Worm (Caenorhabditis elegans) whole organism, mixed stage, embryonic: Measurements from ENCODE around the gene cept-2.

Source experiments
- ces-1 ChIP-seq: fragments of 150-350 bp; optimal IDR thresholded peaks from 2 replicates; lab custom pipeline; 2014; ENCODE audit warnings: missing biosample characterization, missing genetic modification reagents, missing genetic modification characterization
- lsy-2 ChIP-seq: fragments of 150-350 bp; optimal IDR thresholded peaks from 2 replicates; lab custom pipeline; 2014; ENCODE audit warnings: missing biosample characterization, missing genetic modification characterization
- mep-1 ChIP-seq: fragments of 150-350 bp; optimal IDR thresholded peaks from 2 replicates; lab custom pipeline; 2017; ENCODE audit warnings: missing biosample characterization, missing genetic modification reagents, missing genetic modification characterization, inconsistent platforms
- unc-39 ChIP-seq: fragments of 150-350 bp; optimal IDR thresholded peaks from 2 replicates; lab custom pipeline; 2014; ENCODE audit warnings: missing biosample characterization, missing genetic modification characterization

DNA sequence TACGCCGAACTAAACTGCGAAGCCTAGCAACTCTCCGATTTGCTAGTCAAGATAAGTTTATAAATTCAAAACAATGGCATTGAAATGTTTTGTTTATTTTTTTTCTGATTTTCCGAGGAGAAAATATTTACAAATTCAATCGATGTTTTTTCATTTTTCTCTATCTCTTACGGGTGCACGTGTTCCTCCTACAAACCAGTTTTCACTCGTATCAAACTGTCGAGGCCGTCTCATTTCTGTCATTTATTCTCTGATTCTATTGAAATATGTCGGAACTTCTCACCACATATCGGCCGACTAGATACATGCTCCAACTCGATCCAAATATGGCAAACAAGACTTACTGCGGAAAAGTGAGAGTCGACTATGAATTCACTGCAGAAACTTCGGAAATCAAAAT is 16.1 kb upstream of the cept-2 start, which contains the start of gene F47B8.8:
- TF ChIP-seq unc-39 (tag; lab: Kevin White, UChicago) (no peak), mep-1 (tag; lab: Kevin White, UChicago) (no peak), lsy-2 (tag; lab: Kevin White, UChicago) (no peak), ces-1 (GFP tag; lab: Kevin White, UChicago) (no peak)
